Worm (Caenorhabditis elegans) whole organism, young adult: ENCODE results near the gene mdt-27.

ENCODE experiments used
- F39B2.1 ChIP-seq: fragments of 200-800 bp; sonication (Bioruptor generic); IDR thresholded peaks from 2 replicates; pipeline ENCODE4 v1.3.6; 2022; ENCODE audit warnings: missing genetic modification reagents, missing genetic modification characterization, missing compliant biosample characterization
- F49E8.2 ChIP-seq: sonication (generic microtip); optimal IDR thresholded peaks from 3 replicates; lab custom pipeline; 2017; ENCODE audit warnings: missing genetic modification characterization, mild to moderate bottlenecking, missing compliant biosample characterization, antibody characterized with exemption, moderate library complexity; ENCODE audit not compliant: insufficient read depth
- F57A8.1 ChIP-seq: fragments of 200-800 bp; sonication (Bioruptor generic); optimal IDR thresholded peaks from 2 replicates; lab custom pipeline; 2018; ENCODE audit warnings: mild to moderate bottlenecking, missing genetic modification characterization, moderate library complexity, missing compliant biosample characterization
- T07F8.4 ChIP-seq: sonication (generic microtip); optimal IDR thresholded peaks from 2 replicates; lab custom pipeline; 2016; ENCODE audit warnings: mild to moderate bottlenecking, missing genetic modification characterization, moderate library complexity, missing compliant biosample characterization
- Y53F4B.3 ChIP-seq: fragments of 200-800 bp; sonication (Bioruptor generic); IDR thresholded peaks from 2 replicates; pipeline ENCODE4 v1.3.6; 2022; ENCODE audit warnings: missing genetic modification reagents, missing genetic modification characterization, missing compliant biosample characterization
- Y53G8AR.9 ChIP-seq: fragments of 200-800 bp; sonication (Bioruptor generic); conservative IDR thresholded peaks from 2 replicates; pipeline ENCODE4 v1.3.6; 2022; ENCODE audit warnings: missing genetic modification reagents, missing genetic modification characterization, missing compliant biosample characterization
- Y79H2A.3 ChIP-seq: fragments of 200-800 bp; sonication (Bioruptor generic); conservative IDR thresholded peaks from 2 replicates; pipeline ENCODE4 v1.3.6; 2022; ENCODE audit warnings: missing genetic modification reagents, missing genetic modification characterization, missing compliant biosample characterization
- Y95B8A.8 ChIP-seq: fragments of 200-800 bp; sonication (Bioruptor generic); IDR thresholded peaks from 2 replicates; pipeline ENCODE4 v1.3.6; 2022; ENCODE audit warnings: missing genetic modification reagents, missing genetic modification characterization, missing compliant biosample characterization
- ama-1 ChIP-seq, 3 experiments: fragments of 150-350 bp in 1 of 3; sonication (generic microtip) in 2 of 3; optimal IDR thresholded peaks; 2 replicates each; lab custom pipeline; 2014 to 2018; ENCODE audit warnings: missing biosample characterization in 2 of 3, missing genetic modification characterization in 2 of 3, missing genetic modification reagents in 2 of 3
- attf-6 ChIP-seq: fragments of 200-800 bp; sonication (Bioruptor generic); IDR thresholded peaks from 2 replicates; pipeline ENCODE4 v1.3.6; 2022; ENCODE audit warnings: missing genetic modification reagents, missing genetic modification characterization, missing compliant biosample characterization
- ceh-27 ChIP-seq: fragments of 200-800 bp; sonication (Bioruptor generic); optimal IDR thresholded peaks from 2 replicates; lab custom pipeline; 2018; ENCODE audit warnings: mild to moderate bottlenecking, missing genetic modification characterization, moderate library complexity, missing compliant biosample characterization
- dox-1 ChIP-seq: fragments of 200-800 bp; sonication (Bioruptor generic); IDR thresholded peaks from 2 replicates; pipeline ENCODE4 v1.3.6; 2022; ENCODE audit warnings: missing genetic modification reagents, missing genetic modification characterization, missing compliant biosample characterization
- dpff-1 ChIP-seq: sonication (generic microtip); optimal IDR thresholded peaks from 2 replicates; lab custom pipeline; 2017; ENCODE audit warnings: mild to moderate bottlenecking, missing genetic modification characterization, missing compliant biosample characterization
- efl-1 ChIP-seq: fragments of 150-350 bp; optimal IDR thresholded peaks from 2 replicates; lab custom pipeline; 2014; ENCODE audit warnings: missing biosample characterization, missing genetic modification reagents, missing genetic modification characterization
- ekl-4 ChIP-seq: fragments of 200-800 bp; sonication (Bioruptor generic); IDR thresholded peaks from 2 replicates; pipeline ENCODE4 v1.3.6; 2022; ENCODE audit warnings: missing genetic modification reagents, missing genetic modification characterization, missing compliant biosample characterization
- ets-4 ChIP-seq: fragments of 200-800 bp; sonication (Bioruptor generic); optimal IDR thresholded peaks from 2 replicates; lab custom pipeline; 2018; ENCODE audit warnings: mild to moderate bottlenecking, missing genetic modification characterization, missing compliant biosample characterization
- fkh-3 ChIP-seq: sonication (generic microtip); optimal IDR thresholded peaks from 2 replicates; lab custom pipeline; 2016; ENCODE audit warnings: mild to moderate bottlenecking, missing genetic modification characterization, missing compliant biosample characterization
- hlh-12 ChIP-seq: sonication (generic microtip); optimal IDR thresholded peaks from 2 replicates; lab custom pipeline; 2016; ENCODE audit warnings: missing genetic modification characterization, missing compliant biosample characterization
- hmg-1.2 ChIP-seq: fragments of 200-800 bp; sonication (Bioruptor generic); IDR thresholded peaks from 2 replicates; pipeline ENCODE4 v1.3.6; 2022; ENCODE audit warnings: missing genetic modification reagents, missing genetic modification characterization, missing compliant biosample characterization
- hmg-20 ChIP-seq: fragments of 200-800 bp; sonication (Bioruptor generic); IDR thresholded peaks from 2 replicates; pipeline ENCODE4 v1.3.6; 2022; ENCODE audit warnings: missing genetic modification reagents, missing genetic modification characterization, missing compliant biosample characterization
- let-607 ChIP-seq, 2 experiments: fragments of 200-800 bp in 1 of 2; sonication (Bioruptor generic) in 1 of 2; sonication (generic microtip) in 1 of 2; optimal IDR thresholded peaks; 2 replicates each; lab custom pipeline; 2016 to 2018; ENCODE audit warnings: mild to moderate bottlenecking in 2 of 2, missing compliant biosample characterization in 2 of 2, missing genetic modification characterization in 2 of 2, moderate library complexity in 2 of 2, missing genotype in 1 of 2
- lin-26 ChIP-seq: fragments of 200-800 bp; sonication (Bioruptor generic); IDR thresholded peaks from 2 replicates; pipeline ENCODE4 v1.3.6; 2022; ENCODE audit warnings: missing genetic modification reagents, missing genetic modification characterization, missing compliant biosample characterization
- lin-35 ChIP-seq, 3 experiments: fragments of 150-350 bp in 2 of 3; sonication (generic microtip) in 1 of 3; optimal IDR thresholded peaks; 2 replicates each; lab custom pipeline; 2014 to 2018; ENCODE audit warnings: missing biosample characterization in 3 of 3, missing genetic modification characterization in 3 of 3, missing genetic modification reagents in 3 of 3
- lin-40 ChIP-seq: sonication (generic microtip); optimal IDR thresholded peaks from 2 replicates; lab custom pipeline; 2016; ENCODE audit warnings: missing genetic modification characterization, mild to moderate bottlenecking, missing compliant biosample characterization, missing genotype, missing genetic modification reagents
- lin-54 ChIP-seq: fragments of 200-800 bp; sonication (Bioruptor generic); optimal IDR thresholded peaks from 2 replicates; lab custom pipeline; 2018; ENCODE audit warnings: mild to moderate bottlenecking, missing genetic modification characterization, missing compliant biosample characterization
- madf-3 ChIP-seq: fragments of 200-800 bp; sonication (Bioruptor generic); IDR thresholded peaks from 2 replicates; pipeline ENCODE4 v1.3.6; 2022; ENCODE audit warnings: missing genetic modification reagents, missing genetic modification characterization, missing compliant biosample characterization
- madf-6 ChIP-seq: fragments of 200-800 bp; sonication (Bioruptor generic); IDR thresholded peaks from 2 replicates; pipeline ENCODE4 v1.3.6; 2022; ENCODE audit warnings: missing genetic modification reagents, missing genetic modification characterization, missing compliant biosample characterization
- madf-8 ChIP-seq: fragments of 200-800 bp; sonication (Bioruptor generic); conservative IDR thresholded peaks from 2 replicates; pipeline ENCODE4 v1.3.6; 2022; ENCODE audit warnings: missing genetic modification reagents, missing genetic modification characterization, missing compliant biosample characterization
- mel-28 ChIP-seq: sonication (generic microtip); optimal IDR thresholded peaks from 2 replicates; lab custom pipeline; 2016; ENCODE audit warnings: borderline replicate concordance, mild to moderate bottlenecking, missing genetic modification characterization, missing compliant biosample characterization
- mes-4 ChIP-seq: sonication (generic microtip); optimal IDR thresholded peaks from 2 replicates; lab custom pipeline; 2016; ENCODE audit warnings: missing genotype, missing genetic modification characterization, missing compliant biosample characterization
- nhr-80 ChIP-seq: sonication (generic microtip); optimal IDR thresholded peaks from 2 replicates; lab custom pipeline; 2016; ENCODE audit warnings: missing genetic modification characterization, missing compliant biosample characterization
- pbrm-1 ChIP-seq: fragments of 200-800 bp; sonication (Bioruptor generic); IDR thresholded peaks from 2 replicates; pipeline ENCODE4 v1.3.6; 2022; ENCODE audit warnings: missing genetic modification reagents, missing genetic modification characterization, missing compliant biosample characterization
- rcor-1 ChIP-seq: fragments of 200-800 bp; sonication (Bioruptor generic); IDR thresholded peaks from 2 replicates; pipeline ENCODE4 v1.3.6; 2022; ENCODE audit warnings: missing genetic modification reagents, missing genetic modification characterization, missing compliant biosample characterization
- rpc-1 ChIP-seq, 2 experiments: fragments of 150-350 bp in 1 of 2; sonication (generic microtip) in 1 of 2; optimal IDR thresholded peaks; 2 replicates each; lab custom pipeline; 2014 to 2018; ENCODE audit warnings: missing biosample characterization in 1 of 2, missing genetic modification characterization in 1 of 2, missing genetic modification reagents in 1 of 2, missing genotype in 1 of 2
- snpc-4 ChIP-seq, 5 experiments: fragments of 150-350 bp in 1 of 5; sonication (generic microtip) in 4 of 5; optimal IDR thresholded peaks; 2 replicates each; lab custom pipeline; 2014 to 2018; ENCODE audit warnings: missing genetic modification characterization in 5 of 5, missing biosample characterization in 3 of 5, antibody characterized with exemption in 2 of 5, mild to moderate bottlenecking in 2 of 5, missing compliant biosample characterization in 2 of 5, missing genotype in 2 of 5, moderate library complexity in 2 of 5, missing genetic modification reagents in 1 of 5
- tbp1 ChIP-seq: fragments of 200-800 bp; sonication (Bioruptor generic); optimal IDR thresholded peaks from 2 replicates; lab custom pipeline; 2018; ENCODE audit warnings: mild to moderate bottlenecking, missing genetic modification characterization, missing compliant biosample characterization
- tbx-9 ChIP-seq: sonication (generic microtip); optimal IDR thresholded peaks from 2 replicates; lab custom pipeline; 2016; ENCODE audit warnings: borderline replicate concordance, missing genetic modification characterization, inconsistent platforms, missing compliant biosample characterization
- unc-62 ChIP-seq: fragments of 150-350 bp; optimal IDR thresholded peaks from 2 replicates; lab custom pipeline; 2014; ENCODE audit warnings: missing biosample characterization, missing genetic modification reagents, missing genetic modification characterization
- zim-3 ChIP-seq: sonication (generic microtip); optimal IDR thresholded peaks from 2 replicates; lab custom pipeline; 2017; ENCODE audit warnings: mild to moderate bottlenecking, missing genetic modification characterization, moderate library complexity, missing compliant biosample characterization
- ztf-18 ChIP-seq: sonication (generic microtip); optimal IDR thresholded peaks from 2 replicates; lab custom pipeline; 2016; ENCODE audit warnings: missing genotype, mild to moderate bottlenecking, missing genetic modification characterization, missing compliant biosample characterization
- ztf-22 ChIP-seq: fragments of 200-800 bp; sonication (Bioruptor generic); optimal IDR thresholded peaks from 2 replicates; lab custom pipeline; 2018; ENCODE audit warnings: mild to moderate bottlenecking, missing genetic modification characterization, moderate library complexity, missing compliant biosample characterization
- ztf-25 ChIP-seq: fragments of 200-800 bp; sonication (Bioruptor generic); IDR thresholded peaks from 2 replicates; pipeline ENCODE4 v1.3.6; 2022; ENCODE audit warnings: missing genetic modification reagents, missing genetic modification characterization, missing compliant biosample characterization

Gene mdt-27

DNA sequence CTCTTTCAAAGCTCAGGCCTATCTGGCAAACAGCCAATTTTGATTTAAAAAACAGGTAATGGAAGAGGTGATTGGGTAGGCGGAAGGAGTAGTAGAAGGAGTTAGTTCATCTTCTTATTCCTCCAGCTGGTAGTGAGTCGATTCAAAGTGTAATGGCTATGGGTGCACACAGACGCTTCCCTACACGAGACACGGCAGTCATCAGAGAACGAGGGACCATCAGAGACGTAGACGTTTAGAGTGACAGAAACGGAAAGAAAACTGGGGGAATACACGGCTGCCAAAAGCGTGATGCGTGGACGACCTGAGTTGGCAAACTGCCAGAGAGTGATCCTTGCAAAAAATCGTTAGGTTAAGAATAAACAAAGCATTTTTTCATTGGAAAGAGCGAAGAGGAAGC, 34.0 kb upstream of the mdt-27 start:
- TF ChIP-seq hmg-1.2 (GFP tag; lab: Robert Waterston, UW): peak; percentile 60; the same call in 1 of the 2 replicates
- no peak for TF ChIP-seq lin-54 (GFP tag; lab: Kevin White, UChicago)

DNA sequence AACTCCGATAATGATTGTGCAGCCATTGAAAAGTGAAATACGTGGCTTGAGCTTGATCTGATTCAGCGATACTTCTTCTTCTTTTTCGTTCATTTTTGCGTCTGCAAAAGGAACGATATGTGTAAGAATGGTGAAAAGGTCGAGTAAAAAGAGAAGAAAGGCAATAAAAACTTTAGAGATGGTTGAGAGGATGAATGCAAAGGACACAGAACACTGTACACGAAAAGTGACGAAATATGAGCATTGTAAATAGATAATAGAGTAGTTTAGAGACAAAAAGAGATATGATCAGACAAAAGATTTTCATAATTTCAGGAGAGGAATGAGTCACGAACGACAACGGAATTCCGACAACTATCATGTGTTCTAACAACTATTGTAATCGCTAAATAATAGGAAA, 32.8 kb upstream of the mdt-27 start, which contains the start of gene aat-2:
Gene aat-2, minus strand, starts transcription at position 101 of the 400 bp plus-strand sequence.
- no peak for TF ChIP-seq hlh-12 (tag; lab: Kevin White, UChicago)
- TF ChIP-seq T07F8.4 (tag; lab: Kevin White, UChicago): no peak
- TF ChIP-seq F57A8.1 (GFP tag; lab: Kevin White, UChicago): no peak
- TF ChIP-seq mes-4 (tag; lab: Kevin White, UChicago): no peak
- no peak for TF ChIP-seq F49E8.2
- TF ChIP-seq Y53F4B.3: no peak
- no peak for TF ChIP-seq attf-6 (GFP tag; lab: Robert Waterston, UW)
- no peak for TF ChIP-seq ama-1 (optimal IDR thresholded peaks at IDR 0.05; lab: Kevin White, UChicago)
- no peak for TF ChIP-seq ama-1 (GFP tag; optimal IDR thresholded peaks at IDR 0.05; lab: Kevin White, UChicago)
- no peak for TF ChIP-seq mel-28 (tag; lab: Kevin White, UChicago)
- TF ChIP-seq lin-26: no peak

DNA sequence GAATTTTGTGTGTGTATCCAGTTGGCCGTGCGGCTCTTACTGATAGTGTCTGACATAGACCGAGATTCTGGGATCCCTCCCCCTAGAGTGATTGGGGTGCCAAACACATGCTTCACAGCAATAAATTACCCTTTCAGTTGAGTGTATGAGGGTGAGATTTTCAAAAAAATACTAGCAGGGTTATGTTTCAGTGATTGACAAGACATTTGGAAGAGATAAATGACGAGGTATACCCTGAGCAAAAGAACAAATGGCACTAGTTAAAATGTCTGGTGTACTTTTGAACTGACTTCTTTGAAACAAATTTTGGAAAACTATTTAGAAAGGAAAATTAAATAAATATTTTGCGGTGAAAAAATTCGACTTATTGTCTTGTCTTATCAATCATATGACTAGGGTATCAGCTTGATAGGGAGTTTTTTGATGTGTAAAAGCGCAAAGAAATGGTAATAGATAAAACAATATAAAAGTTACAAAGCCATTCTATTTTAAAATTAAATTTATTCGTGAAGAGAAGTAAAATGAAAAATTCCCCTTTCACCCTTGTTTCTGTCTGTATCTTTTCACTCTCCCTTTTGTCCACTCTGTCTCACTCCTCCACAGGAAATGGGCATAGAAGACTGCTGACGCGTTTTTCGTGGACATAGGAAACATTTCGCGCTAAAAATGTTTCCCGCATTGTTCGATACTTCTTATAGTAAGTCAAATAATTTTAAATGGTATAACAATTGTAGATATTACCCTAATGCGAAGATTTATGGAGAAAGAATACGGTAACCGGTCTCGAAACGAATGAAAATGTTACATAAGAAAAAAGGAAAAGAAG, 29.9 kb upstream of the mdt-27 start, which contains the start of gene glo-4:
Gene glo-4, minus strand, starts transcription at position 51 of the 826 bp plus-strand sequence.
- TF ChIP-seq ztf-22 (GFP tag; lab: Kevin White, UChicago) (no peak), nhr-80 (peak; percentile 62), hmg-1.2 (GFP tag; lab: Robert Waterston, UW) (peak; percentile 69), madf-3 (GFP tag; lab: Robert Waterston, UW) (0 out of 2 replicates have a peak, but pooled peaks have one; percentile 71), zim-3 (tag; lab: Kevin White, UChicago) (no peak), madf-6 (peak; percentile 73), unc-62 (GFP tag; lab: Kevin White, UChicago) (no peak), madf-8 (peak; percentile 50), Y53G8AR.9 (GFP tag; lab: Robert Waterston, UW) (peak; percentile 71; the same call in 1 of the 2 replicates), F39B2.1 (GFP tag; lab: Robert Waterston, UW) (no peak), rcor-1 (GFP tag; lab: Robert Waterston, UW) (peak; percentile 49; the same call in 1 of the 2 replicates), hmg-20 (GFP tag; lab: Robert Waterston, UW) (no peak), rpc-1 (optimal IDR thresholded peaks at IDR 0.05; lab: Kevin White, UChicago) (no peak), rpc-1 (tag; optimal IDR thresholded peaks at IDR 0.05; lab: Kevin White, UChicago) (no peak), lin-35 (GFP tag; optimal IDR thresholded peaks at IDR 0.05; lab: Kevin White, UChicago) (peak in 1 of 3 experiments; percentile 81), ztf-25 (GFP tag; lab: Robert Waterston, UW) (no peak), pbrm-1 (GFP tag; lab: Robert Waterston, UW) (0 out of 2 replicates have a peak, but pooled peaks have one; percentile 54), let-607 (tag; optimal IDR thresholded peaks at IDR 0.05; lab: Kevin White, UChicago) (peak in 1 of 2 experiments; percentile 3), ceh-27 (GFP tag; lab: Kevin White, UChicago) (peak; percentile 47), ztf-18 (peak; percentile 91), Y79H2A.3 (no peak), efl-1 (GFP tag; lab: Kevin White, UChicago) (peak; percentile 71), Y95B8A.8 (GFP tag; lab: Robert Waterston, UW) (no peak), dpff-1 (tag; lab: Kevin White, UChicago) (no peak), lin-40 (tag; lab: Kevin White, UChicago) (peak; percentile 68), tbx-9 (tag; lab: Kevin White, UChicago) (no peak), dox-1 (GFP tag; lab: Robert Waterston, UW) (no peak; the same call in 1 of the 2 replicates), fkh-3 (tag; lab: Kevin White, UChicago) (no peak), ekl-4 (GFP tag; lab: Robert Waterston, UW) (peak; percentile 24; the same call in 1 of the 2 replicates), snpc-4 (GFP tag; optimal IDR thresholded peaks at IDR 0.05; lab: Kevin White, UChicago) (no peak), snpc-4 (tag; optimal IDR thresholded peaks at IDR 0.05; lab: Kevin White, UChicago) (peak in 1 of 4 experiments; percentile 11), tbp1 (GFP tag; lab: Kevin White, UChicago) (no peak), ets-4 (GFP tag; lab: Kevin White, UChicago) (no peak)
